Fruit fly (Drosophila melanogaster) Kc167 (cell line): ENCODE data around the gene CG16974.
"Not testable (repeated sequence)": the region's sequence is repeated elsewhere in the genome, so short reads cannot be mapped to it uniquely, and the experiment has no call there.

Experiments used
- Myc ChIP-seq: fragments of >200 bp; optimal IDR thresholded peaks from 2 replicates; lab custom pipeline; 2017; ENCODE audit warnings: missing external identifiers
- Sin3A ChIP-seq: fragments of >200 bp; optimal IDR thresholded peaks from 2 replicates; lab custom pipeline; 2018; ENCODE audit warnings: missing external identifiers
- h ChIP-seq: fragments of >200 bp; optimal IDR thresholded peaks from 3 replicates; lab custom pipeline; 2018; ENCODE audit warnings: missing external identifiers
- insv ChIP-seq: fragments of >200 bp; optimal IDR thresholded peaks from 3 replicates; lab custom pipeline; 2018; ENCODE audit warnings: missing external identifiers
- psq ChIP-seq: fragments of >200 bp; optimal IDR thresholded peaks from 2 replicates; lab custom pipeline; 2017; ENCODE audit warnings: missing external identifiers
- ttk ChIP-seq: sonication (Bioruptor generic); optimal IDR thresholded peaks from 2 replicates; lab custom pipeline; 2017; ENCODE audit warnings: missing external identifiers

CG16974 gene

dm6 chr2L:13219281-13220092 is 27.7 kb upstream of the CG16974 start, which contains the start of the genes CG9426 and mRF1:
TSS of gene CG9426 (minus strand) at chr2L:13219923.
TSS of gene mRF1 (plus strand) at chr2L:13219979.
- no peak for TF ChIP-seq h (lab: Kevin White, UChicago)
- no peak for TF ChIP-seq insv (lab: Kevin White, UChicago)
- no peak for TF ChIP-seq ttk
- no peak for TF ChIP-seq Myc (lab: Kevin White, UChicago)
- TF ChIP-seq Sin3A (lab: Kevin White, UChicago), result no peak
- no peak for TF ChIP-seq psq (lab: Kevin White, UChicago)

dm6 chr2L:13215010-13215409 is 23.2 kb upstream of the CG16974 start, which contains the start of gene kek4:
TSS of gene kek4 (minus strand) at chr2L:13215350.
- TF ChIP-seq Sin3A (lab: Kevin White, UChicago) (no peak), Myc (lab: Kevin White, UChicago) (no peak), h (lab: Kevin White, UChicago) (no peak), ttk (no peak), psq (lab: Kevin White, UChicago) (no peak), insv (lab: Kevin White, UChicago) (no peak)

dm6 chr2L:13211764-13212265 is 20.0 kb upstream of the CG16974 start, which contains the start of gene CG15482:
TSS of gene CG15482 (minus strand) at chr2L:13211814.
- not testable (repeated sequence) for TF ChIP-seq psq, insv, Myc (lab: Kevin White, UChicago)

- TF ChIP-seq Sin3A (lab: Kevin White, UChicago), result no peak
- no peak for TF ChIP-seq ttk
- TF ChIP-seq psq (lab: Kevin White, UChicago), result no peak
- TF ChIP-seq insv (lab: Kevin White, UChicago), result no peak
- no peak for TF ChIP-seq Myc (lab: Kevin White, UChicago)
- TF ChIP-seq h (lab: Kevin White, UChicago), result no peak
Measured at dm6 chr2L:13206857-13207463, 15.2 kb upstream of the CG16974 start.

dm6 chr2L:13206077-13206668 is 14.4 kb upstream of the CG16974 start:
- TF ChIP-seq insv (lab: Kevin White, UChicago) (no peak), Sin3A (lab: Kevin White, UChicago) (no peak), psq (lab: Kevin White, UChicago) (no peak), ttk (no peak), Myc (lab: Kevin White, UChicago) (no peak), h (lab: Kevin White, UChicago) (no peak)

dm6 chr2L:13205256-13205655 is 13.5 kb upstream of the CG16974 start:
- TF ChIP-seq insv (lab: Kevin White, UChicago), result no peak
- no peak for TF ChIP-seq ttk
- TF ChIP-seq Myc (lab: Kevin White, UChicago), result no peak
- no peak for TF ChIP-seq psq (lab: Kevin White, UChicago)
- no peak for TF ChIP-seq Sin3A (lab: Kevin White, UChicago)
- no peak for TF ChIP-seq h (lab: Kevin White, UChicago)

dm6 chr2L:13204151-13204550 is 12.4 kb upstream of the CG16974 start:
- TF ChIP-seq Sin3A (lab: Kevin White, UChicago) (no peak), insv (lab: Kevin White, UChicago) (no peak), h (lab: Kevin White, UChicago) (no peak), ttk (no peak), psq (lab: Kevin White, UChicago) (no peak), Myc (lab: Kevin White, UChicago) (no peak)

- TF ChIP-seq Sin3A (lab: Kevin White, UChicago) (no peak), psq (lab: Kevin White, UChicago) (no peak), Myc (lab: Kevin White, UChicago) (no peak), insv (lab: Kevin White, UChicago) (no peak), h (lab: Kevin White, UChicago) (no peak), ttk (no peak)
Measured at dm6 chr2L:13203437-13204137, 11.8 kb upstream of the CG16974 start, which contains the start of gene Pect. TSS of gene Pect (plus strand) at chr2L:13203762.

- no peak for TF ChIP-seq psq (lab: Kevin White, UChicago)
- no peak for TF ChIP-seq Sin3A (lab: Kevin White, UChicago)
- TF ChIP-seq h (lab: Kevin White, UChicago), result no peak
- TF ChIP-seq insv (lab: Kevin White, UChicago), result no peak
- TF ChIP-seq Myc (lab: Kevin White, UChicago), result no peak
- TF ChIP-seq ttk, result no peak
Measured at dm6 chr2L:13202960-13203436, 11.2 kb upstream of the CG16974 start, which contains the start of gene CG16972. TSS of gene CG16972 (minus strand) at chr2L:13203295.

dm6 chr2L:13195822-13196221 is 4.0 kb upstream of the CG16974 start:
- TF ChIP-seq h (lab: Kevin White, UChicago), result no peak
- TF ChIP-seq insv (lab: Kevin White, UChicago), result no peak
- TF ChIP-seq ttk, result no peak
- TF ChIP-seq Sin3A (lab: Kevin White, UChicago), result no peak
- no peak for TF ChIP-seq psq (lab: Kevin White, UChicago)
- no peak for TF ChIP-seq Myc (lab: Kevin White, UChicago)
